Worm (Caenorhabditis elegans) whole organism, midembryonic: ENCODE measurements around the gene Y38F1A.7.
A peak's percentile ranks its signal among the peaks of the same experiment; 100 is the strongest.

ENCODE experiments used
- T22C8.4 ChIP-seq: fragments of 200-800 bp; sonication (Bioruptor generic); IDR thresholded peaks from 2 replicates; pipeline ENCODE4 v1.3.6; 2022; ENCODE audit warnings: missing genetic modification characterization, missing compliant biosample characterization
- cog-1 ChIP-seq: sonication (generic microtip); optimal IDR thresholded peaks from 2 replicates; lab custom pipeline; 2016; ENCODE audit warnings: missing genetic modification characterization, missing compliant biosample characterization
- flt-1 ChIP-seq: fragments of 200-800 bp; sonication (Bioruptor generic); IDR thresholded peaks from 2 replicates; pipeline ENCODE4 v1.3.6; 2022; ENCODE audit warnings: missing genetic modification characterization, missing compliant biosample characterization
- klf-2 ChIP-seq: fragments of 200-800 bp; sonication (Bioruptor generic); conservative IDR thresholded peaks from 2 replicates; pipeline ENCODE4 v1.3.6; 2022; ENCODE audit warnings: missing genetic modification reagents, missing genetic modification characterization, missing compliant biosample characterization
- med-1 ChIP-seq: sonication (generic microtip); optimal IDR thresholded peaks from 2 replicates; lab custom pipeline; 2017; ENCODE audit warnings: missing genetic modification characterization, mild to moderate bottlenecking, missing compliant biosample characterization, antibody characterized with exemption, missing genetic modification reagents; ENCODE audit not compliant: insufficient read depth
- ref-1 ChIP-seq: fragments of 200-800 bp; sonication (Bioruptor generic); conservative IDR thresholded peaks from 2 replicates; pipeline ENCODE4 v1.3.6; 2022; ENCODE audit warnings: missing genetic modification reagents, missing genetic modification characterization, missing compliant biosample characterization
- tab-1 ChIP-seq: fragments of 200-800 bp; sonication (Bioruptor generic); IDR thresholded peaks from 2 replicates; pipeline ENCODE4 v1.3.6; 2022; ENCODE audit warnings: missing genetic modification characterization, missing compliant biosample characterization
- ztf-23 ChIP-seq: fragments of 200-800 bp; sonication (Bioruptor generic); IDR thresholded peaks from 2 replicates; pipeline ENCODE4 v1.3.6; 2022; ENCODE audit warnings: missing genetic modification reagents, missing genetic modification characterization, missing compliant biosample characterization
- ztf-29 ChIP-seq: fragments of 200-800 bp; sonication (Bioruptor generic); IDR thresholded peaks from 2 replicates; pipeline ENCODE4 v1.3.6; 2022; ENCODE audit warnings: missing genetic modification reagents, missing genetic modification characterization, missing compliant biosample characterization

The Y38F1A.7 gene

ce11 chrII:12965589-12965988, 32.0 kb downstream of the Y38F1A.7 start:
- TF ChIP-seq ztf-23 (GFP tag; lab: Robert Waterston, UW) (no peak), ref-1 (GFP tag; lab: Robert Waterston, UW) (no peak), ztf-29 (no peak)

- TF ChIP-seq ztf-29 (no peak), ztf-23 (GFP tag; lab: Robert Waterston, UW) (no peak), med-1 (GFP tag; lab: Kevin White, UChicago) (no peak), tab-1 (GFP tag; lab: Robert Waterston, UW) (no peak), flt-1 (GFP tag; lab: Robert Waterston, UW) (no peak), ref-1 (GFP tag; lab: Robert Waterston, UW) (no peak), T22C8.4 (GFP tag; lab: Robert Waterston, UW) (no peak), klf-2 (GFP tag; lab: Robert Waterston, UW) (no peak)
Observed at ce11 chrII:12965538-12965588, 32.2 kb downstream of the Y38F1A.7 start, which contains the start of gene ptr-18. Gene ptr-18, plus strand, starts transcription at chrII:12965546.

ce11 chrII:12965138-12965537, 32.5 kb downstream of the Y38F1A.7 start:
- no peak for TF ChIP-seq klf-2 (GFP tag; lab: Robert Waterston, UW)

- TF ChIP-seq cog-1 (tag; lab: Kevin White, UChicago) (no peak), flt-1 (GFP tag; lab: Robert Waterston, UW) (no peak), ztf-23 (GFP tag; lab: Robert Waterston, UW) (no peak), med-1 (GFP tag; lab: Kevin White, UChicago) (no peak), tab-1 (GFP tag; lab: Robert Waterston, UW) (no peak), ref-1 (GFP tag; lab: Robert Waterston, UW) (no peak), klf-2 (GFP tag; lab: Robert Waterston, UW) (no peak), T22C8.4 (GFP tag; lab: Robert Waterston, UW) (no peak), ztf-29 (no peak)
Observed at ce11 chrII:12961743-12962142, 35.9 kb downstream of the Y38F1A.7 start.

ce11 chrII:12961293-12961692, 36.3 kb downstream of the Y38F1A.7 start:
- TF ChIP-seq ref-1 (GFP tag; lab: Robert Waterston, UW) (no peak), ztf-29 (no peak), klf-2 (GFP tag; lab: Robert Waterston, UW) (no peak), cog-1 (tag; lab: Kevin White, UChicago) (no peak), ztf-23 (GFP tag; lab: Robert Waterston, UW) (no peak), T22C8.4 (GFP tag; lab: Robert Waterston, UW) (no peak), med-1 (GFP tag; lab: Kevin White, UChicago) (no peak), flt-1 (GFP tag; lab: Robert Waterston, UW) (no peak), tab-1 (GFP tag; lab: Robert Waterston, UW) (no peak)

- TF ChIP-seq ref-1 (GFP tag; lab: Robert Waterston, UW) (no peak), ztf-29 (no peak), klf-2 (GFP tag; lab: Robert Waterston, UW) (no peak), cog-1 (tag; lab: Kevin White, UChicago) (no peak), flt-1 (GFP tag; lab: Robert Waterston, UW) (no peak), T22C8.4 (GFP tag; lab: Robert Waterston, UW) (no peak), tab-1 (GFP tag; lab: Robert Waterston, UW) (no peak), med-1 (GFP tag; lab: Kevin White, UChicago) (no peak), ztf-23 (GFP tag; lab: Robert Waterston, UW) (no peak)
Observed at ce11 chrII:12960206-12960605, 37.4 kb downstream of the Y38F1A.7 start.

- TF ChIP-seq flt-1 (GFP tag; lab: Robert Waterston, UW) (no peak), ztf-23 (GFP tag; lab: Robert Waterston, UW) (no peak), med-1 (GFP tag; lab: Kevin White, UChicago) (no peak), cog-1 (tag; lab: Kevin White, UChicago) (no peak), klf-2 (GFP tag; lab: Robert Waterston, UW) (no peak), T22C8.4 (GFP tag; lab: Robert Waterston, UW) (no peak), ref-1 (GFP tag; lab: Robert Waterston, UW) (no peak), tab-1 (GFP tag; lab: Robert Waterston, UW) (no peak), ztf-29 (no peak)
Observed at ce11 chrII:12954670-12955069, 42.9 kb downstream of the Y38F1A.7 start, which contains the start of the genes Y38F1A.1 and Y38F1A.2. Gene Y38F1A.1, minus strand, starts transcription at chrII:12954770. Gene Y38F1A.2, plus strand, starts transcription at chrII:12954958.

ce11 chrII:12953297-12953696, 44.3 kb downstream of the Y38F1A.7 start:
- TF ChIP-seq flt-1 (GFP tag; lab: Robert Waterston, UW) (no peak), cog-1 (tag; lab: Kevin White, UChicago) (peak; percentile 16)

ce11 chrII:12948158-12948557, 49.4 kb downstream of the Y38F1A.7 start, which contains the start of gene F58G1.7:
Gene F58G1.7, minus strand, starts transcription at chrII:12948258.
- TF ChIP-seq klf-2 (GFP tag; lab: Robert Waterston, UW) (no peak), ztf-23 (GFP tag; lab: Robert Waterston, UW) (no peak), med-1 (GFP tag; lab: Kevin White, UChicago) (no peak), cog-1 (tag; lab: Kevin White, UChicago) (no peak), tab-1 (GFP tag; lab: Robert Waterston, UW) (no peak), flt-1 (GFP tag; lab: Robert Waterston, UW) (no peak), ref-1 (GFP tag; lab: Robert Waterston, UW) (no peak), T22C8.4 (GFP tag; lab: Robert Waterston, UW) (no peak), ztf-29 (no peak)
